Fruit fly (Drosophila melanogaster) whole organism, wandering third instar larva: Measurements from ENCODE around the gene CG42671.

Source experiments
- Sp1 ChIP-seq: fragments of 200-800 bp; sonication (Bioruptor generic); optimal IDR thresholded peaks from 3 replicates; lab custom pipeline; 2019; ENCODE audit warnings: missing biosample characterization, mild to moderate bottlenecking, missing genetic modification characterization, moderate library complexity
- br ChIP-seq: fragments of 200-800 bp; sonication (Bioruptor generic); optimal IDR thresholded peaks from 2 replicates; lab custom pipeline; 2016; ENCODE audit warnings: missing biosample characterization, missing genetic modification characterization

- TF ChIP-seq br, result no peak
- TF ChIP-seq Sp1, result no peak
Measured at dm6 chr3L:11204852-11205251, 9.5 kb upstream of the CG42671 start.
